Fruit fly (Drosophila melanogaster): Measurements from ENCODE around the gene CG14852.

The CG14852 gene

DNA sequence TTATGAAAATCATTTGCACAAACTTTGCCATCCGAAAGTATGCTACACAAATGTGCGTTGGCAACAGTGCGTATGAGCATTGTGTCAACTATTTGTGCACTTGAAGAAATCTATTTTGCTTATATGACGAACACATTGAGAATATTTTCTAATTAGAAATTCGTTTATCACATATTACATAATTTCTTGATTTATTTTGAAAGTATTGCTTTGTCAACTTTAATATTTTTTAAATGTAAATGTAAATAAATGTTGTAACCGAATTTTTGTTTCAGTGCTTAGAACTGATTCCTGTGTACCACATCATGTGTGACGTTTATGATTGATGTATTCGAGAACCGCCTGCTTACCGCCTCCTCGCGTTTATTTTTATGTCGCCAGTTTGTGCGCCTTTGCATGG is 23.7 kb upstream of the CG14852 start (continued):
- TF ChIP-seq Hmr (GFP tag; optimal IDR thresholded peaks at IDR 0.05) (peak; percentile 17), CG15269 (tag; optimal IDR thresholded peaks at IDR 0.05) (peak; percentile 39), CG4730 (GFP tag; IDR thresholded peaks at IDR 0.05) (no peak), row (GFP tag; IDR thresholded peaks at IDR 0.05) (peak; percentile 56; the same call in 2 of the 3 replicates), CG2889 (GFP tag; IDR thresholded peaks at IDR 0.05) (no peak), Gug (GFP tag; IDR thresholded peaks at IDR 0.05) (no peak), corto (GFP tag; optimal IDR thresholded peaks at IDR 0.05) (no peak)

DNA sequence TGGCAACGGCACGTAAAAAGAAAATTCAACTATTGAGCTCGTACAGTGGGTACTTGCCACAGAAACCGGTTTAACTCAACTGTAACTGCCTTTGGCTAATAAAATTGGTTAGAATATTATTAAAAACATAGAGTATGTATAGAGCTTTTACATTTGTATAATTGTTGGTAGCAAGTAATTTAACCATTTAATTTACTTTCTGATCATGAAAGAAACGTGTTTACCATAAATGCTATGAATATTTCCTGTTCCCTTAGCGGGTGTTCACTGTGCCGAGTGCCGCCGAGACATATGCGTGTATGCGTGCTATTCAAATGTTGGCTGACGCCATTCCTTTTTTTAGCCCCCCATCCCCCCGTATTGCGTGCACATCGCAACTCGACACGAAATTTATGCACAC is 17.0 kb upstream of the CG14852 start:
- no peak for TF ChIP-seq ttk (GFP tag; IDR thresholded peaks at IDR 0.05)
- no peak for TF ChIP-seq CG9215 (GFP tag; IDR thresholded peaks at IDR 0.05)
- TF ChIP-seq tgo (GFP tag; IDR thresholded peaks at IDR 0.05), result no peak
- peak; percentile 22 for TF ChIP-seq CG15269 (tag; optimal IDR thresholded peaks at IDR 0.05)
- no peak for TF ChIP-seq CG9609 (GFP tag; optimal IDR thresholded peaks at IDR 0.05)
- peak; percentile 28 for TF ChIP-seq CG11504 (tag; optimal IDR thresholded peaks at IDR 0.05)
- no peak for TF ChIP-seq maf-S (GFP tag; optimal IDR thresholded peaks at IDR 0.05)
- no peak for TF ChIP-seq nau (GFP tag; optimal IDR thresholded peaks at IDR 0.05)
- TF ChIP-seq Hr51 (GFP tag; optimal IDR thresholded peaks at IDR 0.05), result no peak
- TF ChIP-seq CG10209 (GFP tag; optimal IDR thresholded peaks at IDR 0.05), result no peak
- TF ChIP-seq CG34376 (GFP tag; optimal IDR thresholded peaks at IDR 0.05), result no peak
- no peak for TF ChIP-seq Awh (GFP tag; IDR thresholded peaks at IDR 0.05)
- no peak for TF ChIP-seq ash1 (GFP tag; optimal IDR thresholded peaks at IDR 0.05)
- no peak for TF ChIP-seq nerfin-1 (tag; optimal IDR thresholded peaks at IDR 0.05)
- no peak for TF ChIP-seq Nf-YB (GFP tag; optimal IDR thresholded peaks at IDR 0.05)
- no peak for TF ChIP-seq CG10959 (GFP tag; IDR thresholded peaks at IDR 0.05)
- peak; percentile 28 for TF ChIP-seq CG2120 (GFP tag; optimal IDR thresholded peaks at IDR 0.05)
- TF ChIP-seq grau (tag; optimal IDR thresholded peaks at IDR 0.05), result peak; percentile 66
- TF ChIP-seq CG2678 (tag; optimal IDR thresholded peaks at IDR 0.05), result peak; percentile 22
- TF ChIP-seq CG11456 (GFP tag; IDR thresholded peaks at IDR 0.05), result no peak
- TF ChIP-seq dysf (GFP tag; IDR thresholded peaks at IDR 0.05), result 0 out of 3 replicates have a peak, but pooled peaks have one; percentile 27
- TF ChIP-seq CG10565 (GFP tag; optimal IDR thresholded peaks at IDR 0.05), result no peak
- no peak for TF ChIP-seq pho (GFP tag; optimal IDR thresholded peaks at IDR 0.05)
- TF ChIP-seq Eip74EF (GFP tag; optimal IDR thresholded peaks at IDR 0.05), result no peak
- TF ChIP-seq CG17186 (GFP tag; optimal IDR thresholded peaks at IDR 0.05), result no peak
- no peak for TF ChIP-seq Med (GFP tag)
- TF ChIP-seq chif (GFP tag; optimal IDR thresholded peaks at IDR 0.05), result no peak
- TF ChIP-seq CG17802 (tag; optimal IDR thresholded peaks at IDR 0.05), result no peak
- no peak for TF ChIP-seq Dip2 (GFP tag; IDR thresholded peaks at IDR 0.05)
- TF ChIP-seq CG9932 (GFP tag; IDR thresholded peaks at IDR 0.05), result peak; percentile 32; the same call in 1 of the 2 replicates
- TF ChIP-seq CG4617 (GFP tag; optimal IDR thresholded peaks at IDR 0.05; ENCODE audit: borderline replicate concordance), result no peak
- no peak for TF ChIP-seq Mes4 (GFP tag; optimal IDR thresholded peaks at IDR 0.05)
- TF ChIP-seq CG7839 (tag; optimal IDR thresholded peaks at IDR 0.05), result peak; percentile 16
- TF ChIP-seq sqz (GFP tag; optimal IDR thresholded peaks at IDR 0.05), result no peak
- no peak for TF ChIP-seq CG13287 (GFP tag; IDR thresholded peaks at IDR 0.05; ENCODE audit: partially characterized antibody)
- TF ChIP-seq Hr39 (optimal IDR thresholded peaks at IDR 0.05), result no peak
- TF ChIP-seq Oli (tag; optimal IDR thresholded peaks at IDR 0.05), result no peak
- TF ChIP-seq CG8290 (GFP tag; optimal IDR thresholded peaks at IDR 0.05), result no peak
- TF ChIP-seq CG8290 (tag; optimal IDR thresholded peaks at IDR 0.05), result no peak
- no peak for TF ChIP-seq Dad (GFP tag; optimal IDR thresholded peaks at IDR 0.05)
- no peak for TF ChIP-seq danr (GFP tag; IDR thresholded peaks at IDR 0.05)
- no peak for TF ChIP-seq tll (GFP tag; optimal IDR thresholded peaks at IDR 0.05)
- no peak for TF ChIP-seq Rx (GFP tag; IDR thresholded peaks at IDR 0.05)
- TF ChIP-seq CG12219 (GFP tag; optimal IDR thresholded peaks at IDR 0.05), result no peak

All from whole organism, embryonic.